Worm (Caenorhabditis elegans): ENCODE results near the gene mfsd-12.

The mfsd-12 gene

ce11 chrX:4711698-4712329 lies 43.9 kb downstream of the mfsd-12 start, which contains the start of the genes dnj-14 and glit-1 (continued):
- TF ChIP-seq rpc-1 (optimal IDR thresholded peaks at IDR 0.05) (no peak), rpc-1 (tag; optimal IDR thresholded peaks at IDR 0.05) (no peak), egl-44 (GFP tag; IDR thresholded peaks at IDR 0.05) (peak; percentile 83; the same call in 1 of the 2 replicates), snpc-1.3 (tag; optimal IDR thresholded peaks at IDR 0.05; ENCODE audit: insufficient read depth) (peak; percentile 4), ZK185.1 (tag; optimal IDR thresholded peaks at IDR 0.05; ENCODE audit: poor library complexity, severe bottlenecking) (peak; percentile 53), F23B12.7 (tag; optimal IDR thresholded peaks at IDR 0.05; ENCODE audit: insufficient read depth) (peak; percentile 78), let-526 (GFP tag; IDR thresholded peaks at IDR 0.05) (peak; percentile 76; the same call in 1 of the 2 replicates), egrh-3 (GFP tag; IDR thresholded peaks at IDR 0.05) (peak; percentile 46; the same call in 1 of the 2 replicates), rec-8 (tag; optimal IDR thresholded peaks at IDR 0.05) (no peak), F52B5.7 (tag; optimal IDR thresholded peaks at IDR 0.05) (no peak), athp-1 (tag; optimal IDR thresholded peaks at IDR 0.05) (peak; percentile 36), snpc-1.1 (tag; optimal IDR thresholded peaks at IDR 0.05; ENCODE audit: insufficient read depth) (no peak), ets-4 (GFP tag; optimal IDR thresholded peaks at IDR 0.05) (peak; percentile 58), dpl-1 (GFP tag; optimal IDR thresholded peaks at IDR 0.05) (no peak), lin-40 (tag; optimal IDR thresholded peaks at IDR 0.05) (peak; percentile 81), B0019.2 (GFP tag; conservative IDR thresholded peaks at IDR 0.05) (no peak), ztf-22 (GFP tag; optimal IDR thresholded peaks at IDR 0.05) (peak; percentile 19), hsf-1 (GFP tag; IDR thresholded peaks at IDR 0.05) (no peak), zfh-2 (GFP tag; conservative IDR thresholded peaks at IDR 0.05) (peak; percentile 96), mxl-1 (tag; optimal IDR thresholded peaks at IDR 0.05) (no peak), hlh-12 (tag; optimal IDR thresholded peaks at IDR 0.05) (no peak), egl-18 (GFP tag; IDR thresholded peaks at IDR 0.05) (no peak), bed-2 (GFP tag; IDR thresholded peaks at IDR 0.05) (peak; percentile 12; the same call in 1 of the 2 replicates), madf-3 (GFP tag; IDR thresholded peaks at IDR 0.05) (no peak), Y95B8A.8 (GFP tag; IDR thresholded peaks at IDR 0.05) (0 out of 2 replicates have a peak, but pooled peaks have one; percentile 35), aptf-2 (GFP tag; conservative IDR thresholded peaks at IDR 0.05) (no peak), T26A5.8 (tag; optimal IDR thresholded peaks at IDR 0.05) (no peak), F57C9.4 (tag; optimal IDR thresholded peaks at IDR 0.05) (no peak), aptf-3 (GFP tag; IDR thresholded peaks at IDR 0.05) (no peak), die-1 (tag; optimal IDR thresholded peaks at IDR 0.05) (no peak), atf-7 (tag; optimal IDR thresholded peaks at IDR 0.05) (peak; percentile 58), K11D2.4 (GFP tag; IDR thresholded peaks at IDR 0.05) (peak; percentile 62; the same call in 1 of the 2 replicates), ceh-58 (GFP tag; IDR thresholded peaks at IDR 0.05) (no peak), F22D6.2 (tag; optimal IDR thresholded peaks at IDR 0.05) (no peak), sptf-2 (GFP tag; optimal IDR thresholded peaks at IDR 0.05) (no peak), tbp1 (GFP tag; optimal IDR thresholded peaks at IDR 0.05) (peak; percentile 63), unc-130 (GFP tag; optimal IDR thresholded peaks at IDR 0.05) (no peak), ceh-100 (GFP tag; IDR thresholded peaks at IDR 0.05) (no peak), him-1 (tag; optimal IDR thresholded peaks at IDR 0.05) (no peak), Y67H2A.10 (GFP tag; conservative IDR thresholded peaks at IDR 0.05) (no peak), ztf-26 (tag; optimal IDR thresholded peaks at IDR 0.05) (peak; percentile 57)
